Worm (Caenorhabditis elegans): ENCODE results near the gene fbxa-104.

- TF ChIP-seq unc-130 (GFP tag; optimal IDR thresholded peaks at IDR 0.05) (no peak), ama-1 (optimal IDR thresholded peaks at IDR 0.05) (no peak), ama-1 (GFP tag; optimal IDR thresholded peaks at IDR 0.05) (no peak), egl-44 (GFP tag; IDR thresholded peaks at IDR 0.05) (no peak)
These were observed at the start of gene fbxa-104 for ce11 chrV:15423601-15424000.

Data from whole organism, young adult.